Worm (Caenorhabditis elegans): ENCODE results near the gene coq-3.

coq-3 gene

DNA sequence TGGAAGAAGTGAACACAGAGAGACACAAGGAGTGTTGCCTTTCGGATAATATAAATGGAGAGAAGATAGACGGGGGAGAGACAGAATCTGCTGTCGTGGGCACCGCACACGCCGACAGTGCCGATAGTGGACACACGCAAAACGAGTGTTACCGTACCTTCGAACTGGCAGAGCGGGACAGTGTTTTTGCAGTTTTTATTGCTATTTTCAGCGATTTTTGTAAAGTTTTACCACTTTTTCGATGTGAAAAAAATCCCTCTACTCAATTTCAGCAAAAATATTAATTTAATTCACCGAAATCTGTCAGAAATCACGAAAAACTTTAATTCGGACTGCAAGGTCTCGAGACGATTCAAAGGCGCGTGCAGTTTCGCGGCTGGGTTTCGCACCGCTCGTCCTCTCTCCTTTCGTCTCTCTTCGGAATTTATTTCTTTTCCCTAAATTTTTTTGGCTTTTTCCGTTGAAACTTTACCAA is 28.8 kb upstream of the coq-3 start, which contains the start of gene sec-61.A:
Gene sec-61.A, minus strand, starts transcription at position 387 of the 475 bp plus-strand sequence.
- TF ChIP-seq nhr-43 (tag; optimal IDR thresholded peaks at IDR 0.05; ENCODE audit: poor library complexity, severe bottlenecking) (peak; percentile 40), lin-39 (tag; optimal IDR thresholded peaks at IDR 0.05) (peak; percentile 64), ceh-28 (tag; optimal IDR thresholded peaks at IDR 0.05) (peak; percentile 41), jun-1 (tag; optimal IDR thresholded peaks at IDR 0.05) (peak; percentile 69), nhr-12 (tag; optimal IDR thresholded peaks at IDR 0.05) (no peak), mdl-1 (tag; optimal IDR thresholded peaks at IDR 0.05) (peak; percentile 21), aly-2 (tag; optimal IDR thresholded peaks at IDR 0.05) (no peak), lsy-12 (tag; optimal IDR thresholded peaks at IDR 0.05) (peak; percentile 79), skn-1 (tag; optimal IDR thresholded peaks at IDR 0.05) (peak; percentile 65), sea-2 (GFP tag; optimal IDR thresholded peaks at IDR 0.05) (no peak), mml-1 (tag; optimal IDR thresholded peaks at IDR 0.05) (no peak), fos-1 (tag; optimal IDR thresholded peaks at IDR 0.05) (no peak), R02D3.7 (tag; optimal IDR thresholded peaks at IDR 0.05) (peak; percentile 48), nhr-25 (tag; optimal IDR thresholded peaks at IDR 0.05) (peak; percentile 65), egl-27 (tag; optimal IDR thresholded peaks at IDR 0.05) (no peak), tbx-2 (tag; optimal IDR thresholded peaks at IDR 0.05) (peak; percentile 41), pqm-1 (tag; optimal IDR thresholded peaks at IDR 0.05) (no peak), pha-4 (tag; optimal IDR thresholded peaks at IDR 0.05) (peak; percentile 49), daf-12 (tag; optimal IDR thresholded peaks at IDR 0.05) (no peak), nhr-76 (tag; optimal IDR thresholded peaks at IDR 0.05) (no peak), snpc-4 (tag; optimal IDR thresholded peaks at IDR 0.05) (peak; percentile 75), egl-5 (tag; optimal IDR thresholded peaks at IDR 0.05) (no peak), fkh-10 (GFP tag; optimal IDR thresholded peaks at IDR 0.05) (peak; percentile 32), elt-3 (tag; optimal IDR thresholded peaks at IDR 0.05) (peak in 1 of 3 experiments; percentile 64), fkh-2 (tag; optimal IDR thresholded peaks at IDR 0.05) (no peak), elt-2 (tag; optimal IDR thresholded peaks at IDR 0.05) (peak; percentile 61), nhr-23 (tag; optimal IDR thresholded peaks at IDR 0.05) (peak; percentile 49), nfya-1 (tag; optimal IDR thresholded peaks at IDR 0.05; ENCODE audit: insufficient read depth) (peak; percentile 89), ceh-16 (tag; optimal IDR thresholded peaks at IDR 0.05) (no peak), hmg-11 (tag; optimal IDR thresholded peaks at IDR 0.05) (peak; percentile 88), nhr-77 (tag; optimal IDR thresholded peaks at IDR 0.05) (no peak), nhr-67 (tag; optimal IDR thresholded peaks at IDR 0.05) (no peak), ceh-82 (tag; optimal IDR thresholded peaks at IDR 0.05) (peak; percentile 53), eor-1 (tag; optimal IDR thresholded peaks at IDR 0.05) (no peak), zag-1 (tag; optimal IDR thresholded peaks at IDR 0.05) (peak; percentile 53), ama-1 (optimal IDR thresholded peaks at IDR 0.05) (no peak), lin-15B (tag; optimal IDR thresholded peaks at IDR 0.05) (peak; percentile 71)

- TF ChIP-seq tbx-2 (tag; optimal IDR thresholded peaks at IDR 0.05) = no peak
- no peak for TF ChIP-seq aly-2 (tag; optimal IDR thresholded peaks at IDR 0.05)
- no peak for TF ChIP-seq ceh-16 (tag; optimal IDR thresholded peaks at IDR 0.05)
- TF ChIP-seq pha-4 (tag; optimal IDR thresholded peaks at IDR 0.05) = no peak
- no peak for TF ChIP-seq nhr-77 (tag; optimal IDR thresholded peaks at IDR 0.05)
- TF ChIP-seq fos-1 (tag; optimal IDR thresholded peaks at IDR 0.05) = no peak
- no peak for TF ChIP-seq fkh-2 (tag; optimal IDR thresholded peaks at IDR 0.05)
- no peak for TF ChIP-seq nhr-23 (tag; optimal IDR thresholded peaks at IDR 0.05)
- TF ChIP-seq pqm-1 (tag; optimal IDR thresholded peaks at IDR 0.05) = no peak
- TF ChIP-seq unc-39 (tag; optimal IDR thresholded peaks at IDR 0.05) = no peak
These were observed 28.1 kb upstream of the coq-3 start for ce11 chrIV:14824201-14824600.

DNA sequence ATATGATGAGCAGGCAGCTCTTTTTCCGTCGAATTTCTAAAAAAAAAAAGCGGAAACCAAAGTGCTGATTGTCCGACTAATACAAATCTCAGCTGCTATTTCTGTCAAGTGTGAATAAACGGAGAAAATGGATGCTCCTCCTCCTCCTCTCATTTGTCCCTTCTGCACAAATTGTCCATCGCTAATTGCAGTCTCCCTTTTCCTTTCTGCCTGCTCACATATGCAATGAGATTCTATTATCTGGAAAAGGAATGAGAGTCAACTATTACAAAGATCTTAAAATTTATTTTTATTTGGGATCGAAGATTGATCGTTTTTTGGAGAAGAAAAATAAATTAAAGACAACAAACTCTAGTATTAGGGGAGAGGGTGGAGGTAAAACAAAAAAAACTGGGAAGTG is 26.1 kb upstream of the coq-3 start:
- TF ChIP-seq skn-1 (tag; optimal IDR thresholded peaks at IDR 0.05) = peak; percentile 9
- TF ChIP-seq nhr-43 (tag; optimal IDR thresholded peaks at IDR 0.05; ENCODE audit: poor library complexity, severe bottlenecking) = peak; percentile 50
- TF ChIP-seq fos-1 (tag; optimal IDR thresholded peaks at IDR 0.05) = no peak
- peak; percentile 14 for TF ChIP-seq pqm-1 (tag; optimal IDR thresholded peaks at IDR 0.05)
- TF ChIP-seq ama-1 (optimal IDR thresholded peaks at IDR 0.05) = peak; percentile 62
- peak; percentile 3 for TF ChIP-seq ceh-82 (tag; optimal IDR thresholded peaks at IDR 0.05)
- TF ChIP-seq nhr-12 (tag; optimal IDR thresholded peaks at IDR 0.05) = no peak
- no peak for TF ChIP-seq mml-1 (tag; optimal IDR thresholded peaks at IDR 0.05)
